Worm (Caenorhabditis elegans): ENCODE data around the gene lin-18.

- no peak for TF ChIP-seq ama-1 (optimal IDR thresholded peaks at IDR 0.05)
- no peak for TF ChIP-seq B0310.2 (tag; optimal IDR thresholded peaks at IDR 0.05)
- TF ChIP-seq scrt-1 (GFP tag; IDR thresholded peaks at IDR 0.05) = no peak
- TF ChIP-seq hmbx-1 (tag; optimal IDR thresholded peaks at IDR 0.05) = no peak
- no peak for TF ChIP-seq tbx-11 (GFP tag; IDR thresholded peaks at IDR 0.05)
- TF ChIP-seq sea-1 (GFP tag; conservative IDR thresholded peaks at IDR 0.05) = no peak
- TF ChIP-seq tbx-37 (GFP tag; conservative IDR thresholded peaks at IDR 0.05) = no peak
- no peak for TF ChIP-seq aly-1 (tag; optimal IDR thresholded peaks at IDR 0.05)
Measured at ce11 chrX:3960345-3960744, 2.0 kb downstream of the lin-18 start.

Data from whole organism, early embryonic.